Fruit fly (Drosophila melanogaster) whole organism, adult: Measurements from ENCODE around the gene gukh.

ENCODE experiments used
- CG1620 ChIP-seq: fragments of 200-800 bp; sonication (Bioruptor generic); optimal IDR thresholded peaks from 2 replicates; lab custom pipeline; 2016; ENCODE audit warnings: missing biosample characterization, missing genetic modification characterization
- CG5204 ChIP-seq: fragments of 200-800 bp; sonication (Bioruptor generic); optimal IDR thresholded peaks from 2 replicates; lab custom pipeline; 2016; ENCODE audit warnings: missing biosample characterization, missing genetic modification characterization
- CG7045 ChIP-seq: fragments of 200-800 bp; sonication (Bioruptor generic); optimal IDR thresholded peaks from 2 replicates; lab custom pipeline; 2017; ENCODE audit warnings: missing biosample characterization, mild to moderate bottlenecking, missing genetic modification characterization
- Clk ChIP-seq: fragments of 200-800 bp; sonication (Bioruptor generic); optimal IDR thresholded peaks from 2 replicates; lab custom pipeline; 2017; ENCODE audit warnings: missing biosample characterization, missing genetic modification characterization
- Hr96 ChIP-seq: fragments of 200-800 bp; sonication (Bioruptor generic); optimal IDR thresholded peaks from 2 replicates; lab custom pipeline; 2016; ENCODE audit warnings: missing biosample characterization, missing genetic modification characterization
- Mnt ChIP-seq: fragments of 200-800 bp; sonication (Bioruptor generic); optimal IDR thresholded peaks from 2 replicates; lab custom pipeline; 2016; ENCODE audit warnings: missing biosample characterization, mild to moderate bottlenecking, missing genetic modification characterization
- cic ChIP-seq: fragments of 200-800 bp; sonication (Bioruptor generic); optimal IDR thresholded peaks from 2 replicates; lab custom pipeline; 2017; ENCODE audit warnings: missing biosample characterization, mild to moderate bottlenecking, missing genetic modification characterization, moderate library complexity
- tj ChIP-seq: fragments of 200-800 bp; sonication (Bioruptor generic); optimal IDR thresholded peaks from 3 replicates; lab custom pipeline; 2017; ENCODE audit warnings: missing biosample characterization, mild to moderate bottlenecking, missing genetic modification characterization, moderate library complexity
- toe ChIP-seq: fragments of 200-800 bp; sonication (Bioruptor generic); optimal IDR thresholded peaks from 2 replicates; lab custom pipeline; 2016; ENCODE audit warnings: missing biosample characterization, missing genetic modification characterization

- no peak for TF ChIP-seq CG1620 (GFP tag; lab: Kevin White, UChicago)
- no peak for TF ChIP-seq tj (GFP tag; lab: Kevin White, UChicago)
- no peak for TF ChIP-seq Hr96
- TF ChIP-seq CG7045 (GFP tag; lab: Kevin White, UChicago), result no peak
- no peak for TF ChIP-seq toe
- no peak for TF ChIP-seq Clk (GFP tag; lab: Kevin White, UChicago)
- no peak for TF ChIP-seq Mnt (GFP tag; lab: Kevin White, UChicago)
- no peak for TF ChIP-seq CG5204 (GFP tag; lab: Kevin White, UChicago)
- no peak for TF ChIP-seq cic (GFP tag; lab: Kevin White, UChicago)
Observed at dm6 chr3R:19010923-19011322, 27.1 kb downstream of the gukh start.
